Worm (Caenorhabditis elegans): ENCODE measurements around the gene Y38H6C.24.

ce11 chrV:20479013-20479739, 47.1 kb upstream of the Y38H6C.24 start, which contains the start of the genes calf-1 and rpl-2:
- TF ChIP-seq pqm-1 (tag; optimal IDR thresholded peaks at IDR 0.05) (no peak), unc-55 (GFP tag; optimal IDR thresholded peaks at IDR 0.05) (no peak), C08G9.2 (tag; optimal IDR thresholded peaks at IDR 0.05) (no peak)
